Worm (Caenorhabditis elegans): ENCODE measurements around the gene nspb-1.

DNA sequence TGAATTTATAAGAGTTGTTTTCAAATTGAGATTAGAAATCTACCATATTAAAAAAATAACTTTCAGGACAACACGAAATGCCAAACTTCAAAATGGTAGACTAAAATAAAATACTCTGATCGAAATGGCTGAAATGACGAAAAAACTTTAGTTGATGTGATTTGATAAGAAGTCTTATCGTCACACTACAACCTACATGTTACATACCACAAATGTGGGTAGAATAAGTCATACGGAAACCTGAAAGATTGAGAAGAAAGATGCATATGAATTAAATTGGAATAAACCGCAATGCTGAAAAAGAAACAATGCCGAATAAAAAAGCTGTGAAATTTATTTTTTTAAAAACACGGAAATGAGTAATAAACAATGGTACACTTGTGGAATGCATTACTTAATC is 16.1 kb upstream of the nspb-1 start:
- no peak for TF ChIP-seq nhr-28 (tag; optimal IDR thresholded peaks at IDR 0.05)
- no peak for TF ChIP-seq nhr-237 (tag; optimal IDR thresholded peaks at IDR 0.05)
- TF ChIP-seq unc-62 (GFP tag; optimal IDR thresholded peaks at IDR 0.05): no peak
- no peak for TF ChIP-seq pha-4 (tag; optimal IDR thresholded peaks at IDR 0.05)
- no peak for TF ChIP-seq lsy-2 (tag; optimal IDR thresholded peaks at IDR 0.05)

Data from whole organism, mixed stage, embryonic.